Worm (Caenorhabditis elegans) whole organism, mixed stage, embryonic: Measurements from ENCODE around the gene dhs-21.

ENCODE experiments used
- blmp-1 ChIP-seq: fragments of 150-350 bp; optimal IDR thresholded peaks from 2 replicates; lab custom pipeline; 2014; ENCODE audit warnings: missing biosample characterization, missing genetic modification characterization
- elt-1 ChIP-seq: sonication (generic microtip); optimal IDR thresholded peaks from 2 replicates; lab custom pipeline; 2017; ENCODE audit warnings: missing genetic modification characterization, mild to moderate bottlenecking, missing compliant biosample characterization, antibody characterized with exemption, moderate library complexity, borderline replicate concordance; ENCODE audit not compliant: insufficient read depth
- elt-3 ChIP-seq: fragments of 150-350 bp; optimal IDR thresholded peaks from 2 replicates; lab custom pipeline; 2014; ENCODE audit warnings: missing biosample characterization, missing genetic modification characterization
- lin-13 ChIP-seq: fragments of 150-350 bp; optimal IDR thresholded peaks from 2 replicates; lab custom pipeline; 2014; ENCODE audit warnings: missing biosample characterization, missing genetic modification characterization
- lsy-2 ChIP-seq: fragments of 150-350 bp; optimal IDR thresholded peaks from 2 replicates; lab custom pipeline; 2014; ENCODE audit warnings: missing biosample characterization, missing genetic modification characterization
- nhr-28 ChIP-seq: fragments of 150-350 bp; optimal IDR thresholded peaks from 2 replicates; lab custom pipeline; 2014; ENCODE audit warnings: missing biosample characterization, missing genetic modification characterization
- pha-4 ChIP-seq: fragments of 150-350 bp; optimal IDR thresholded peaks from 2 replicates; lab custom pipeline; 2018; ENCODE audit warnings: missing biosample characterization, missing genetic modification reagents, missing genetic modification characterization
- unc-62 ChIP-seq: fragments of 150-350 bp; optimal IDR thresholded peaks from 2 replicates; lab custom pipeline; 2014; ENCODE audit warnings: missing biosample characterization, missing genetic modification reagents, missing genetic modification characterization

- TF ChIP-seq elt-3 (tag; lab: Kevin White, UChicago) (no peak), lsy-2 (no peak), unc-62 (GFP tag; lab: Kevin White, UChicago) (no peak), elt-1 (tag; lab: Kevin White, UChicago) (no peak), pha-4 (tag; lab: Kevin White, UChicago) (no peak), blmp-1 (tag; lab: Kevin White, UChicago) (no peak), nhr-28 (no peak), lin-13 (tag; lab: Kevin White, UChicago) (no peak)
These were observed 25.1 kb downstream of the dhs-21 start, which contains the start of gene R11D1.2 for ce11 chrV:12708305-12708704.
